Fruit fly (Drosophila melanogaster): Measurements from ENCODE around the gene CG17560.
A peak's percentile ranks its signal among the peaks of the same experiment; 100 is the strongest.

dm6 chr3R:16643591-16643990, 25.8 kb downstream of the CG17560 start, which contains the start of gene Arl6IP1:
- no peak for TF ChIP-seq crp (GFP tag; optimal IDR thresholded peaks at IDR 0.05)
- TF ChIP-seq Rfx (GFP tag; IDR thresholded peaks at IDR 0.05) = no peak
- TF ChIP-seq CG15601 (tag; optimal IDR thresholded peaks at IDR 0.05) = peak; percentile 31
- peak; percentile 36 for TF ChIP-seq Sin3A (optimal IDR thresholded peaks at IDR 0.05)
- TF ChIP-seq sc (optimal IDR thresholded peaks at IDR 0.05) = no peak
- no peak for TF ChIP-seq sc (GFP tag; optimal IDR thresholded peaks at IDR 0.05)
- TF ChIP-seq tx (GFP tag; optimal IDR thresholded peaks at IDR 0.05) = no peak
- no peak for TF ChIP-seq ttk (GFP tag; IDR thresholded peaks at IDR 0.05)
- TF ChIP-seq dati (GFP tag; IDR thresholded peaks at IDR 0.05) = no peak
